Worm (Caenorhabditis elegans) whole organism, L4 larva: ENCODE results near the gene rnp-5.

Source experiments
- D1046.2 ChIP-seq: fragments of 200-800 bp; sonication (Bioruptor generic); IDR thresholded peaks from 2 replicates; pipeline ENCODE4 v1.3.6; 2022; ENCODE audit warnings: missing genetic modification characterization, missing compliant biosample characterization
- F44E2.7 ChIP-seq: fragments of 200-800 bp; sonication (Bioruptor generic); IDR thresholded peaks from 2 replicates; pipeline ENCODE4 v2.1.2; 2022; ENCODE audit warnings: missing genetic modification characterization, missing compliant biosample characterization
- T20F7.1 ChIP-seq: fragments of 200-800 bp; sonication (Bioruptor generic); optimal IDR thresholded peaks from 2 replicates; lab custom pipeline; 2018; ENCODE audit warnings: mild to moderate bottlenecking, missing genetic modification characterization, missing compliant biosample characterization
- Y5F2A.4 ChIP-seq: fragments of 200-800 bp; sonication (Bioruptor generic); optimal IDR thresholded peaks from 2 replicates; lab custom pipeline; 2018; ENCODE audit warnings: mild to moderate bottlenecking, missing genetic modification characterization, missing compliant biosample characterization
- ZK337.2 ChIP-seq: fragments of 200-800 bp; sonication (Bioruptor generic); IDR thresholded peaks from 2 replicates; pipeline ENCODE4 v1.3.6; 2022; ENCODE audit warnings: missing genetic modification reagents, missing genetic modification characterization, missing compliant biosample characterization
- ZK546.5 ChIP-seq, 2 experiments: sonication (generic microtip); optimal IDR thresholded peaks; 2 replicates each; lab custom pipeline; 2017; ENCODE audit warnings: missing biosample characterization in 2 of 2, missing genetic modification characterization in 2 of 2
- aha-1 ChIP-seq: fragments of 150-350 bp; peaks from one replicate; lab custom pipeline; 2014; ENCODE audit warnings: missing biosample characterization, missing genetic modification characterization
- aly-2 ChIP-seq: sonication (generic microtip); optimal IDR thresholded peaks from 2 replicates; lab custom pipeline; 2018; ENCODE audit warnings: missing biosample characterization, missing genetic modification characterization
- attf-4 ChIP-seq: sonication (generic microtip); optimal IDR thresholded peaks from 3 replicates; lab custom pipeline; 2017; ENCODE audit warnings: missing biosample characterization, missing genetic modification characterization
- ceh-44 ChIP-seq: fragments of 200-800 bp; sonication (Bioruptor generic); IDR thresholded peaks from 2 replicates; pipeline ENCODE4 v1.3.6; 2022; ENCODE audit warnings: missing genetic modification reagents, missing genetic modification characterization, missing compliant biosample characterization
- ceh-62 ChIP-seq: sonication (generic microtip); optimal IDR thresholded peaks from 2 replicates; lab custom pipeline; 2017; ENCODE audit warnings: missing biosample characterization, missing genetic modification characterization
- ces-1 ChIP-seq: fragments of 150-350 bp; sonication (generic microtip); optimal IDR thresholded peaks from 4 replicates; lab custom pipeline; 2014; ENCODE audit warnings: missing biosample characterization, missing genetic modification reagents, missing genetic modification characterization
- cey-2 ChIP-seq: sonication (generic microtip); optimal IDR thresholded peaks from 3 replicates; lab custom pipeline; 2017; ENCODE audit warnings: missing genetic modification characterization, mild to moderate bottlenecking, missing compliant biosample characterization, antibody characterized with exemption, borderline replicate concordance; ENCODE audit not compliant: insufficient read depth
- daf-12 ChIP-seq: fragments of 150-350 bp; optimal IDR thresholded peaks from 2 replicates; lab custom pipeline; 2014; ENCODE audit warnings: missing biosample characterization, missing genetic modification reagents, missing genetic modification characterization
- daf-16 ChIP-seq, 3 experiments: sonication (generic microtip); optimal IDR thresholded peaks; 2 replicates each; lab custom pipeline; 2016 to 2017; ENCODE audit warnings: missing genetic modification characterization in 3 of 3, missing genetic modification reagents in 3 of 3, mild to moderate bottlenecking in 2 of 3, missing compliant biosample characterization in 2 of 3, missing biosample characterization in 1 of 3, moderate library complexity in 1 of 3
- daf-19 ChIP-seq: fragments of 200-800 bp; sonication (Bioruptor generic); conservative IDR thresholded peaks from 2 replicates; pipeline ENCODE4 v1.3.6; 2022; ENCODE audit warnings: missing genetic modification characterization, missing compliant biosample characterization
- daf-8 ChIP-seq: fragments of 200-800 bp; sonication (Bioruptor generic); IDR thresholded peaks from 2 replicates; pipeline ENCODE4 v1.3.6; 2022; ENCODE audit warnings: missing genetic modification characterization, missing compliant biosample characterization
- dmd-6 ChIP-seq: fragments of 200-800 bp; sonication (Bioruptor generic); IDR thresholded peaks from 2 replicates; pipeline ENCODE4 v1.3.6; 2022; ENCODE audit warnings: missing genetic modification reagents, missing genetic modification characterization, missing compliant biosample characterization
- dpl-1 ChIP-seq: fragments of 150-350 bp; optimal IDR thresholded peaks from 2 replicates; lab custom pipeline; 2014; ENCODE audit warnings: missing biosample characterization, missing genetic modification reagents, missing genetic modification characterization
- fos-1 ChIP-seq: fragments of 150-350 bp; optimal IDR thresholded peaks from 2 replicates; lab custom pipeline; 2014; ENCODE audit warnings: missing biosample characterization, missing genetic modification characterization
- hlh-11 ChIP-seq: fragments of 200-800 bp; sonication (Bioruptor generic); optimal IDR thresholded peaks from 2 replicates; lab custom pipeline; 2018; ENCODE audit warnings: mild to moderate bottlenecking, missing genetic modification characterization, missing compliant biosample characterization
- hmg-1.1 ChIP-seq: fragments of 200-800 bp; sonication (Bioruptor generic); IDR thresholded peaks from 2 replicates; pipeline ENCODE4 v1.3.6; 2022; ENCODE audit warnings: missing genetic modification reagents, missing genetic modification characterization, missing compliant biosample characterization
- lin-13 ChIP-seq: fragments of 150-350 bp; optimal IDR thresholded peaks from 2 replicates; lab custom pipeline; 2014; ENCODE audit warnings: missing biosample characterization, missing genetic modification reagents, missing genetic modification characterization
- lin-15B ChIP-seq: fragments of 150-350 bp; sonication (generic microtip); optimal IDR thresholded peaks from 3 replicates; lab custom pipeline; 2014; ENCODE audit warnings: missing biosample characterization, missing genetic modification characterization
- lin-29 ChIP-seq: fragments of 200-800 bp; sonication (Bioruptor generic); IDR thresholded peaks from 2 replicates; pipeline ENCODE4 v1.3.6; 2022; ENCODE audit warnings: missing genetic modification reagents, missing genetic modification characterization, missing compliant biosample characterization
- lir-3 ChIP-seq: sonication (generic microtip); optimal IDR thresholded peaks from 2 replicates; lab custom pipeline; 2016; ENCODE audit warnings: mild to moderate bottlenecking, missing genetic modification characterization, missing compliant biosample characterization
- lsy-2 ChIP-seq, 2 experiments: fragments of 150-350 bp in 1 of 2; sonication (generic microtip) in 1 of 2; optimal IDR thresholded peaks; 2 replicates each; lab custom pipeline; 2014 to 2017; ENCODE audit warnings: missing biosample characterization in 2 of 2, missing genetic modification characterization in 2 of 2
- madf-5 ChIP-seq, 2 experiments: fragments of 200-800 bp; sonication (Bioruptor generic); IDR thresholded peaks; 2 replicates each; pipeline ENCODE4 v1.3.6; 2022; ENCODE audit warnings: missing compliant biosample characterization in 2 of 2, missing genetic modification characterization in 2 of 2
- mdt-29 ChIP-seq: fragments of 200-800 bp; sonication (Bioruptor generic); IDR thresholded peaks from 2 replicates; pipeline ENCODE4 v1.3.6; 2022; ENCODE audit warnings: missing genetic modification reagents, missing genetic modification characterization, missing compliant biosample characterization
- mes-2 ChIP-seq: sonication (generic microtip); optimal IDR thresholded peaks from 2 replicates; lab custom pipeline; 2016; ENCODE audit warnings: missing genotype, mild to moderate bottlenecking, missing genetic modification characterization, missing compliant biosample characterization; ENCODE audit not compliant: poor library complexity, severe bottlenecking
- mxl-3 ChIP-seq: fragments of 200-800 bp; sonication (Bioruptor generic); optimal IDR thresholded peaks from 2 replicates; lab custom pipeline; 2018; ENCODE audit warnings: mild to moderate bottlenecking, missing genetic modification characterization, missing compliant biosample characterization
- nhr-11 ChIP-seq: fragments of 150-350 bp; optimal IDR thresholded peaks from 2 replicates; lab custom pipeline; 2014; ENCODE audit warnings: missing biosample characterization, missing genetic modification characterization
- nhr-111 ChIP-seq: fragments of 200-800 bp; sonication (Bioruptor generic); optimal IDR thresholded peaks from 2 replicates; lab custom pipeline; 2018; ENCODE audit warnings: mild to moderate bottlenecking, missing genetic modification characterization, missing compliant biosample characterization
- nhr-28 ChIP-seq: fragments of 150-350 bp; optimal IDR thresholded peaks from 2 replicates; lab custom pipeline; 2014; ENCODE audit warnings: missing biosample characterization, missing genetic modification characterization
- nhr-41 ChIP-seq: fragments of 200-800 bp; sonication (Bioruptor generic); IDR thresholded peaks from 2 replicates; pipeline ENCODE4 v1.3.6; 2022; ENCODE audit warnings: missing genetic modification reagents, missing genetic modification characterization, missing compliant biosample characterization
- nhr-42 ChIP-seq: fragments of 200-800 bp; sonication (Bioruptor generic); IDR thresholded peaks from 2 replicates; pipeline ENCODE4 v1.3.6; 2022; ENCODE audit warnings: missing genetic modification characterization, missing compliant biosample characterization
- nhr-77 ChIP-seq: fragments of 150-350 bp; optimal IDR thresholded peaks from 2 replicates; lab custom pipeline; 2014; ENCODE audit warnings: missing biosample characterization, missing genetic modification characterization
- pqm-1 ChIP-seq: sonication (generic microtip); optimal IDR thresholded peaks from 2 replicates; lab custom pipeline; 2017; ENCODE audit warnings: missing biosample characterization, missing genetic modification characterization
- sdz-12 ChIP-seq: fragments of 200-800 bp; sonication (Bioruptor generic); optimal IDR thresholded peaks from 2 replicates; lab custom pipeline; 2018; ENCODE audit warnings: mild to moderate bottlenecking, missing genetic modification characterization, missing compliant biosample characterization
- spr-1 ChIP-seq: sonication (generic microtip); optimal IDR thresholded peaks from 2 replicates; lab custom pipeline; 2016; ENCODE audit warnings: mild to moderate bottlenecking, missing genetic modification characterization, missing compliant biosample characterization
- unc-130 ChIP-seq: sonication (generic microtip); optimal IDR thresholded peaks from 2 replicates; lab custom pipeline; 2016; ENCODE audit warnings: missing genetic modification reagents, missing genetic modification characterization, missing compliant biosample characterization
- unc-62 ChIP-seq, 3 experiments: fragments of 150-350 bp in 1 of 3; sonication (generic microtip); optimal IDR thresholded peaks in 2 of 3; peaks in 1 of 3; 1 replicate in 1 of 3; 2 replicates in 2 of 3; lab custom pipeline; 2014 to 2017; ENCODE audit warnings: missing biosample characterization in 3 of 3, missing genetic modification characterization in 3 of 3, missing genetic modification reagents in 3 of 3, missing genotype in 1 of 3
- zag-1 ChIP-seq: fragments of 150-350 bp; optimal IDR thresholded peaks from 2 replicates; lab custom pipeline; 2014; ENCODE audit warnings: missing biosample characterization, missing genetic modification characterization
- zfp-3 ChIP-seq: fragments of 200-800 bp; sonication (Bioruptor generic); conservative IDR thresholded peaks from 2 replicates; pipeline ENCODE4 v1.3.6; 2022; ENCODE audit warnings: missing genetic modification reagents, missing genetic modification characterization, missing compliant biosample characterization
- zip-2 ChIP-seq: fragments of 150-350 bp; optimal IDR thresholded peaks from 2 replicates; lab custom pipeline; 2014; ENCODE audit warnings: missing biosample characterization, missing genetic modification characterization

Gene rnp-5

ce11 chrIII:832855-833504 lies 20.7 kb downstream of the rnp-5 start, which contains the start of gene zip-2 (continued):
- TF ChIP-seq ZK337.2 (GFP tag; lab: Robert Waterston, UW): no peak
- no peak for TF ChIP-seq F44E2.7 (GFP tag; lab: Robert Waterston, UW)
- TF ChIP-seq ceh-44 (GFP tag; lab: Robert Waterston, UW): no peak
- no peak for TF ChIP-seq nhr-42 (GFP tag; lab: Robert Waterston, UW)
- peak; percentile 91 for TF ChIP-seq aha-1 (tag; lab: Kevin White, UChicago)
- TF ChIP-seq nhr-11 (tag; lab: Kevin White, UChicago): peak; percentile 33
- TF ChIP-seq ces-1 (GFP tag; lab: Kevin White, UChicago): no peak
- no peak for TF ChIP-seq D1046.2
- TF ChIP-seq zip-2 (tag; lab: Kevin White, UChicago): no peak
- no peak for TF ChIP-seq Y5F2A.4
- TF ChIP-seq lin-29 (GFP tag; lab: Robert Waterston, UW): no peak
- peak; percentile 38 for TF ChIP-seq T20F7.1 (GFP tag; lab: Kevin White, UChicago)
- TF ChIP-seq ceh-62 (tag; lab: Kevin White, UChicago): no peak
- no peak for TF ChIP-seq ZK546.5 (tag; optimal IDR thresholded peaks at IDR 0.05; lab: Kevin White, UChicago)
- TF ChIP-seq aly-2 (tag; lab: Kevin White, UChicago): no peak
- TF ChIP-seq daf-12 (tag; lab: Kevin White, UChicago): no peak
- no peak for TF ChIP-seq nhr-41 (GFP tag; lab: Robert Waterston, UW)
- TF ChIP-seq spr-1: no peak
- no peak for TF ChIP-seq fos-1 (tag; lab: Kevin White, UChicago)
- no peak for TF ChIP-seq daf-19 (GFP tag; lab: Robert Waterston, UW)
- TF ChIP-seq lin-13: no peak
- TF ChIP-seq zfp-3 (GFP tag; lab: Robert Waterston, UW): no peak
- no peak for TF ChIP-seq lir-3 (tag; lab: Kevin White, UChicago)
- no peak for TF ChIP-seq lin-15B (tag; lab: Kevin White, UChicago)
- TF ChIP-seq mes-2 (tag; lab: Kevin White, UChicago): peak; percentile 43
- TF ChIP-seq nhr-77 (tag; lab: Kevin White, UChicago): peak; percentile 71
- no peak for TF ChIP-seq hmg-1.1 (GFP tag; lab: Robert Waterston, UW)
- no peak for TF ChIP-seq dpl-1
- TF ChIP-seq daf-8 (GFP tag; lab: Robert Waterston, UW): no peak
- TF ChIP-seq mdt-29 (GFP tag; lab: Robert Waterston, UW): no peak
- TF ChIP-seq zag-1 (tag; lab: Kevin White, UChicago): no peak
- no peak for TF ChIP-seq madf-5 (GFP tag; IDR thresholded peaks at IDR 0.05; lab: Robert Waterston, UW)
- no peak for TF ChIP-seq unc-130 (GFP tag; lab: Kevin White, UChicago)
- TF ChIP-seq attf-4: no peak
- TF ChIP-seq daf-16 (GFP tag; optimal IDR thresholded peaks at IDR 0.05; lab: Kevin White, UChicago): no peak
- TF ChIP-seq daf-16 (tag; optimal IDR thresholded peaks at IDR 0.05; lab: Kevin White, UChicago): peak; percentile 95
- no peak for TF ChIP-seq nhr-111
- no peak for TF ChIP-seq cey-2 (tag; lab: Kevin White, UChicago)

ce11 chrIII:831961-832360 lies 21.7 kb downstream of the rnp-5 start, which contains the start of gene ceeh-1:
TSS of gene ceeh-1 (minus strand) at chrIII:832277.
- TF ChIP-seq mxl-3 (GFP tag; lab: Kevin White, UChicago) (peak; percentile 22), lin-29 (GFP tag; lab: Robert Waterston, UW) (no peak), pqm-1 (tag; lab: Kevin White, UChicago) (peak; percentile 30), unc-62 (GFP tag; optimal IDR thresholded peaks at IDR 0.05 in 1 of 2; lab: Kevin White, UChicago) (peak in 1 of 2 experiments; percentile 15), unc-62 (tag; optimal IDR thresholded peaks at IDR 0.05; lab: Kevin White, UChicago) (no peak), sdz-12 (GFP tag; lab: Kevin White, UChicago) (no peak), hlh-11 (tag; lab: Kevin White, UChicago) (peak; percentile 12), nhr-28 (tag; lab: Kevin White, UChicago) (peak; percentile 100), nhr-77 (tag; lab: Kevin White, UChicago) (peak; percentile 4), lsy-2 (tag; optimal IDR thresholded peaks at IDR 0.05; lab: Kevin White, UChicago) (peak in 1 of 2 experiments; percentile 4), dmd-6 (GFP tag; lab: Robert Waterston, UW) (peak; percentile 20; the same call in 1 of the 2 replicates)
